Worm (Caenorhabditis elegans) whole organism, young adult: Measurements from ENCODE around the gene denn-4.

ENCODE experiments used
- B0035.1 ChIP-seq: sonication (generic microtip); optimal IDR thresholded peaks from 2 replicates; lab custom pipeline; 2016; ENCODE audit warnings: missing genetic modification characterization, mild to moderate bottlenecking, missing compliant biosample characterization, missing genotype, missing genetic modification reagents
- F10E7.11 ChIP-seq: sonication (generic microtip); optimal IDR thresholded peaks from 2 replicates; lab custom pipeline; 2017; ENCODE audit warnings: mild to moderate bottlenecking, missing genetic modification characterization, moderate library complexity, missing compliant biosample characterization
- F37B4.10 ChIP-seq: fragments of 200-800 bp; sonication (Bioruptor generic); IDR thresholded peaks from 2 replicates; pipeline ENCODE4 v1.3.6; 2022; ENCODE audit warnings: missing genetic modification characterization, missing compliant biosample characterization
- F52B5.7 ChIP-seq: sonication (generic microtip); optimal IDR thresholded peaks from 2 replicates; lab custom pipeline; 2016; ENCODE audit warnings: mild to moderate bottlenecking, missing genetic modification characterization, missing compliant biosample characterization
- T07F8.4 ChIP-seq: sonication (generic microtip); optimal IDR thresholded peaks from 2 replicates; lab custom pipeline; 2016; ENCODE audit warnings: mild to moderate bottlenecking, missing genetic modification characterization, moderate library complexity, missing compliant biosample characterization
- T26A5.8 ChIP-seq: sonication (generic microtip); optimal IDR thresholded peaks from 2 replicates; lab custom pipeline; 2016; ENCODE audit warnings: missing genetic modification characterization, missing compliant biosample characterization
- Y56A3A.18 ChIP-seq: fragments of 200-800 bp; sonication (Bioruptor generic); IDR thresholded peaks from 2 replicates; pipeline ENCODE4 v1.3.6; 2022; ENCODE audit warnings: missing genetic modification reagents, missing genetic modification characterization, missing compliant biosample characterization
- Y67H2A.10 ChIP-seq: fragments of 200-800 bp; sonication (Bioruptor generic); conservative IDR thresholded peaks from 2 replicates; pipeline ENCODE4 v1.3.6; 2022; ENCODE audit warnings: missing genetic modification reagents, missing genetic modification characterization, missing compliant biosample characterization
- akir-1 ChIP-seq: fragments of 200-800 bp; sonication (Bioruptor generic); optimal IDR thresholded peaks from 2 replicates; lab custom pipeline; 2018; ENCODE audit warnings: mild to moderate bottlenecking, missing genetic modification characterization, moderate library complexity, missing compliant biosample characterization
- ama-1 ChIP-seq, 3 experiments: fragments of 150-350 bp in 1 of 3; sonication (generic microtip) in 2 of 3; optimal IDR thresholded peaks; 2 replicates each; lab custom pipeline; 2014 to 2018; ENCODE audit warnings: missing biosample characterization in 2 of 3, missing genetic modification characterization in 2 of 3, missing genetic modification reagents in 2 of 3
- athp-1 ChIP-seq: sonication (generic microtip); optimal IDR thresholded peaks from 2 replicates; lab custom pipeline; 2017; ENCODE audit warnings: mild to moderate bottlenecking, missing genetic modification characterization, missing compliant biosample characterization
- attf-3 ChIP-seq: fragments of 200-800 bp; sonication (Bioruptor generic); conservative IDR thresholded peaks from 2 replicates; pipeline ENCODE4 v1.3.6; 2022; ENCODE audit warnings: missing genetic modification reagents, missing genetic modification characterization, missing compliant biosample characterization
- bed-2 ChIP-seq: fragments of 200-800 bp; sonication (Bioruptor generic); IDR thresholded peaks from 2 replicates; pipeline ENCODE4 v1.3.6; 2022; ENCODE audit warnings: missing genetic modification reagents, missing genetic modification characterization, missing compliant biosample characterization
- ccch-3 ChIP-seq: fragments of 200-800 bp; sonication (Bioruptor generic); optimal IDR thresholded peaks from 2 replicates; lab custom pipeline; 2018; ENCODE audit warnings: mild to moderate bottlenecking, missing genetic modification characterization, missing compliant biosample characterization
- ceh-91 ChIP-seq: fragments of 200-800 bp; sonication (Bioruptor generic); IDR thresholded peaks from 2 replicates; pipeline ENCODE4 v1.3.6; 2022; ENCODE audit warnings: missing genetic modification reagents, missing genetic modification characterization, missing compliant biosample characterization
- efl-1 ChIP-seq: fragments of 150-350 bp; optimal IDR thresholded peaks from 2 replicates; lab custom pipeline; 2014; ENCODE audit warnings: missing biosample characterization, missing genetic modification reagents, missing genetic modification characterization
- fkh-3 ChIP-seq: sonication (generic microtip); optimal IDR thresholded peaks from 2 replicates; lab custom pipeline; 2016; ENCODE audit warnings: mild to moderate bottlenecking, missing genetic modification characterization, missing compliant biosample characterization
- hmg-1.2 ChIP-seq: fragments of 200-800 bp; sonication (Bioruptor generic); IDR thresholded peaks from 2 replicates; pipeline ENCODE4 v1.3.6; 2022; ENCODE audit warnings: missing genetic modification reagents, missing genetic modification characterization, missing compliant biosample characterization
- lin-26 ChIP-seq: fragments of 200-800 bp; sonication (Bioruptor generic); IDR thresholded peaks from 2 replicates; pipeline ENCODE4 v1.3.6; 2022; ENCODE audit warnings: missing genetic modification reagents, missing genetic modification characterization, missing compliant biosample characterization
- madf-3 ChIP-seq: fragments of 200-800 bp; sonication (Bioruptor generic); IDR thresholded peaks from 2 replicates; pipeline ENCODE4 v1.3.6; 2022; ENCODE audit warnings: missing genetic modification reagents, missing genetic modification characterization, missing compliant biosample characterization
- madf-6 ChIP-seq: fragments of 200-800 bp; sonication (Bioruptor generic); IDR thresholded peaks from 2 replicates; pipeline ENCODE4 v1.3.6; 2022; ENCODE audit warnings: missing genetic modification reagents, missing genetic modification characterization, missing compliant biosample characterization
- madf-8 ChIP-seq: fragments of 200-800 bp; sonication (Bioruptor generic); conservative IDR thresholded peaks from 2 replicates; pipeline ENCODE4 v1.3.6; 2022; ENCODE audit warnings: missing genetic modification reagents, missing genetic modification characterization, missing compliant biosample characterization
- mel-28 ChIP-seq: sonication (generic microtip); optimal IDR thresholded peaks from 2 replicates; lab custom pipeline; 2016; ENCODE audit warnings: borderline replicate concordance, mild to moderate bottlenecking, missing genetic modification characterization, missing compliant biosample characterization
- nfya-2 ChIP-seq: fragments of 200-800 bp; sonication (Bioruptor generic); IDR thresholded peaks from 2 replicates; pipeline ENCODE4 v1.3.6; 2022; ENCODE audit warnings: missing genetic modification reagents, missing genetic modification characterization, missing compliant biosample characterization
- nfyb-1 ChIP-seq: fragments of 200-800 bp; sonication (Bioruptor generic); IDR thresholded peaks from 2 replicates; pipeline ENCODE4 v1.3.6; 2022; ENCODE audit warnings: missing genetic modification reagents, missing genetic modification characterization, missing compliant biosample characterization
- nhr-90 ChIP-seq: sonication (generic microtip); optimal IDR thresholded peaks from 2 replicates; lab custom pipeline; 2016; ENCODE audit warnings: missing genotype, mild to moderate bottlenecking, missing genetic modification characterization, missing compliant biosample characterization
- pha-4 ChIP-seq: fragments of 150-350 bp; sonication (generic microtip); optimal IDR thresholded peaks from 2 replicates; lab custom pipeline; 2014; ENCODE audit warnings: missing biosample characterization, missing genetic modification reagents, missing genetic modification characterization
- tbp1 ChIP-seq: fragments of 200-800 bp; sonication (Bioruptor generic); optimal IDR thresholded peaks from 2 replicates; lab custom pipeline; 2018; ENCODE audit warnings: mild to moderate bottlenecking, missing genetic modification characterization, missing compliant biosample characterization
- tlf-1 ChIP-seq: fragments of 200-800 bp; sonication (Bioruptor generic); optimal IDR thresholded peaks from 2 replicates; lab custom pipeline; 2018; ENCODE audit warnings: mild to moderate bottlenecking, missing genetic modification characterization, missing compliant biosample characterization
- unc-62 ChIP-seq: fragments of 150-350 bp; optimal IDR thresholded peaks from 2 replicates; lab custom pipeline; 2014; ENCODE audit warnings: missing biosample characterization, missing genetic modification reagents, missing genetic modification characterization
- zfh-2 ChIP-seq: fragments of 200-800 bp; sonication (Bioruptor generic); conservative IDR thresholded peaks from 2 replicates; pipeline ENCODE4 v1.3.6; 2022; ENCODE audit warnings: missing genetic modification reagents, missing genetic modification characterization, missing compliant biosample characterization

Gene denn-4

ce11 chrIV:1969353-1969752, 45.6 kb downstream of the denn-4 start, which contains the start of gene Y48A5A.3 (continued):
- TF ChIP-seq nfya-2 = no peak
- TF ChIP-seq F10E7.11 (tag; lab: Kevin White, UChicago) = no peak
- no peak for TF ChIP-seq nfyb-1
- TF ChIP-seq athp-1 (tag; lab: Kevin White, UChicago) = no peak

ce11 chrIV:1970158-1970557, 46.4 kb downstream of the denn-4 start:
- 0 out of 2 replicates have a peak, but pooled peaks have one; percentile 11 for TF ChIP-seq madf-8
- TF ChIP-seq attf-3 (GFP tag; lab: Robert Waterston, UW) = peak; percentile 75
- no peak for TF ChIP-seq zfh-2 (GFP tag; lab: Robert Waterston, UW)
- TF ChIP-seq mel-28 (tag; lab: Kevin White, UChicago) = no peak
- TF ChIP-seq hmg-1.2 (GFP tag; lab: Robert Waterston, UW) = no peak
- TF ChIP-seq Y56A3A.18 (GFP tag; lab: Robert Waterston, UW) = no peak
- 0 out of 2 replicates have a peak, but pooled peaks have one; percentile 18 for TF ChIP-seq ceh-91 (GFP tag; lab: Robert Waterston, UW)
- no peak for TF ChIP-seq unc-62
- TF ChIP-seq F37B4.10 (GFP tag; lab: Robert Waterston, UW) = no peak
- no peak for TF ChIP-seq B0035.1 (tag; lab: Kevin White, UChicago)
- no peak for TF ChIP-seq F52B5.7
- TF ChIP-seq efl-1 (GFP tag; lab: Kevin White, UChicago) = peak; percentile 41
- no peak for TF ChIP-seq tlf-1 (GFP tag; lab: Kevin White, UChicago)
- TF ChIP-seq madf-6 (GFP tag; lab: Robert Waterston, UW) = peak; percentile 8; the same call in 1 of the 2 replicates
- TF ChIP-seq madf-3 (GFP tag; lab: Robert Waterston, UW) = no peak
- TF ChIP-seq ama-1 (optimal IDR thresholded peaks at IDR 0.05; lab: Kevin White, UChicago) = no peak
- no peak for TF ChIP-seq ama-1 (GFP tag; optimal IDR thresholded peaks at IDR 0.05; lab: Kevin White, UChicago)

DNA sequence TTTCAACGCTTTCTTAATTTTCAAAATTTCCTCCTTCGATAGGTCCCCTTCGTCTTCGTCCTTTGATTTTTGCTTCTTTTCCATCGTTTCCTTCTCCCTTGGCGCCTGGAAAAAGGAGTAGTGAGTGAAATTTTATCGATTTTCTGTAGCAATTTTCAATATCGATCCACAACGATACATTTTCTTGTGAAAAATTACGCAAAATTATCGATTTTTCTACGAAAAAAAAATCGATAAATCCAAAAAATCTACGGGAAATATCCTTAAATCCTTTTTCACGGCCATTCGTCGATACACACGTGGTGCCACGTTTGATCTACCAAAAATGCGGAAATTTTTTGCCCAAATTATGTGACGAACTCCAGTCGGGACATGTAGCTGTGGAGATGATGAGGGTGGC, 47.3 kb downstream of the denn-4 start:
- no peak for TF ChIP-seq pha-4 (tag; lab: Kevin White, UChicago)
- TF ChIP-seq T07F8.4 (tag; lab: Kevin White, UChicago) = no peak
- TF ChIP-seq ccch-3 = no peak
- TF ChIP-seq, all 124 proteins: peak for 0

- TF ChIP-seq lin-26 (GFP tag; lab: Robert Waterston, UW) = no peak
- no peak for TF ChIP-seq akir-1 (GFP tag; lab: Kevin White, UChicago)
- no peak for TF ChIP-seq Y67H2A.10 (GFP tag; lab: Robert Waterston, UW)
- TF ChIP-seq T26A5.8 (tag; lab: Kevin White, UChicago) = no peak
- no peak for TF ChIP-seq bed-2 (GFP tag; lab: Robert Waterston, UW)
- TF ChIP-seq fkh-3 = no peak
- no peak for TF ChIP-seq nhr-90 (tag; lab: Kevin White, UChicago)
- TF ChIP-seq, all 124 proteins: peak for 0
These were observed 48.5 kb downstream of the denn-4 start, which contains the start of gene Y76B12C.4 for ce11 chrIV:1972271-1972670. Y76B12C.4 (minus strand) TSS chrIV:1972371.

ce11 chrIV:1973372-1973771, 49.6 kb downstream of the denn-4 start, which contains the start of gene Y76B12C.3:
Y76B12C.3 (plus strand) TSS chrIV:1973705.
- no peak for TF ChIP-seq tlf-1 (GFP tag; lab: Kevin White, UChicago)
- TF ChIP-seq, all 124 proteins: peak for 0

DNA sequence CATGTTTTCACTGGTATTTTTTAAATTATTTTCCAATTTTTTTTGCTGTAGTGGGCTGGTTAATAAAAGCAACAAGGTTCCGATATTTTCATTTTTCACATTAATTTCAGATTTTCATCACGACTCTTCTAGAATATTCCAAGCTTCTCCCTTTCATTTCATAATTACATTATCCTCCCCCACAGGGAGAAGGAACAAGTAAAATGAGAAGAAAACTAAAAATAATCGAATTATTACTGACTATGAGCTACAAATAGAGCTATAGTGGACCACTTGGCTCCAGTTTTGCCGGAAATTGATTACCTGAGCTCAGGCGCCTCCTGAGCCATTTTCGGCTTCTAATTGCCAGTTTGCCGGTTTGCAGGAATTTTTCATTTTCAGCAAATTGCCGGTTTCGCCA, 51.8 kb downstream of the denn-4 start:
- TF ChIP-seq tbp1 (GFP tag; lab: Kevin White, UChicago) = no peak
